Fruit fly (Drosophila melanogaster) whole organism, embryonic: ENCODE results near the gene mRpL13.

ENCODE experiments used
- Atf-2 ChIP-seq: fragments of 200-800 bp; sonication (Bioruptor generic); optimal IDR thresholded peaks from 2 replicates; lab custom pipeline; 2016; ENCODE audit warnings: missing biosample characterization, missing genetic modification characterization
- CG10209 ChIP-seq: fragments of 200-800 bp; sonication (Bioruptor generic); optimal IDR thresholded peaks from 3 replicates; lab custom pipeline; 2017; ENCODE audit warnings: missing biosample characterization, mild to moderate bottlenecking, missing genetic modification characterization, missing genetic modification reagents
- CG10543 ChIP-seq: fragments of 200-800 bp; sonication (Bioruptor generic); optimal IDR thresholded peaks from 3 replicates; lab custom pipeline; 2017; ENCODE audit warnings: missing biosample characterization, mild to moderate bottlenecking, missing genetic modification characterization, moderate library complexity
- CG11085 ChIP-seq: fragments of 200-800 bp; sonication (Bioruptor generic); IDR thresholded peaks from 2 replicates; pipeline ENCODE4 v1.3.6; 2022; ENCODE audit warnings: missing biosample characterization, missing genetic modification characterization
- CG11247 ChIP-seq: fragments of 200-800 bp; sonication (Bioruptor generic); IDR thresholded peaks from 2 replicates; pipeline ENCODE4 v1.3.6; 2022; ENCODE audit warnings: missing biosample characterization, missing genetic modification characterization
- CG13624 ChIP-seq: fragments of 200-800 bp; sonication (Bioruptor generic); optimal IDR thresholded peaks from 2 replicates; lab custom pipeline; 2016; ENCODE audit warnings: missing biosample characterization, missing genetic modification characterization
- CG14441 ChIP-seq: fragments of 200-800 bp; sonication (Bioruptor generic); IDR thresholded peaks from 2 replicates; pipeline ENCODE4 v1.3.6; 2022; ENCODE audit warnings: missing biosample characterization, missing genetic modification characterization
- CG14667 ChIP-seq: fragments of 200-800 bp; sonication (Bioruptor generic); IDR thresholded peaks from 2 replicates; pipeline ENCODE4 v1.3.6; 2022; ENCODE audit warnings: missing biosample characterization, missing genetic modification characterization
- CG15514 ChIP-seq: fragments of 200-800 bp; sonication (Bioruptor generic); optimal IDR thresholded peaks from 3 replicates; lab custom pipeline; 2017; ENCODE audit warnings: missing biosample characterization, missing genetic modification characterization, mild to moderate bottlenecking, moderate library complexity, missing genetic modification reagents
- CG15601 ChIP-seq: fragments of 200-800 bp; sonication (Bioruptor generic); optimal IDR thresholded peaks from 3 replicates; lab custom pipeline; 2019; ENCODE audit warnings: missing biosample characterization, mild to moderate bottlenecking, missing genetic modification characterization, moderate library complexity
- CG17385 ChIP-seq: fragments of 200-800 bp; sonication (Bioruptor generic); optimal IDR thresholded peaks from 3 replicates; lab custom pipeline; 2018; ENCODE audit warnings: missing biosample characterization, mild to moderate bottlenecking, missing genetic modification characterization
- CG18619 ChIP-seq: fragments of 200-800 bp; sonication (Bioruptor generic); optimal IDR thresholded peaks from 3 replicates; lab custom pipeline; 2017; ENCODE audit warnings: missing biosample characterization, mild to moderate bottlenecking, missing genetic modification characterization
- CG2129 ChIP-seq: fragments of 200-800 bp; sonication (Bioruptor generic); IDR thresholded peaks from 2 replicates; pipeline ENCODE4 v1.3.6; 2022; ENCODE audit warnings: missing biosample characterization, missing genetic modification characterization; ENCODE audit not compliant: partially characterized antibody
- CG32772 ChIP-seq: fragments of 200-800 bp; sonication (Bioruptor generic); IDR thresholded peaks from 2 replicates; pipeline ENCODE4 v1.3.6; 2022; ENCODE audit warnings: missing biosample characterization, missing genetic modification characterization
- CG4617 ChIP-seq: fragments of 200-800 bp; sonication (Bioruptor generic); optimal IDR thresholded peaks from 3 replicates; lab custom pipeline; 2016; ENCODE audit warnings: missing biosample characterization, missing genetic modification characterization, borderline replicate concordance
- CG6272 ChIP-seq: fragments of 200-800 bp; sonication (Bioruptor generic); IDR thresholded peaks from 2 replicates; pipeline ENCODE4 v1.3.6; 2022; ENCODE audit warnings: missing biosample characterization, missing genetic modification characterization
- CG7357 ChIP-seq: fragments of 200-800 bp; sonication (Bioruptor generic); IDR thresholded peaks from 3 replicates; pipeline ENCODE4 v1.3.6; 2022; ENCODE audit warnings: missing biosample characterization, missing genetic modification characterization
- CG7786 ChIP-seq: fragments of 200-800 bp; sonication (Bioruptor generic); optimal IDR thresholded peaks from 2 replicates; lab custom pipeline; 2016; ENCODE audit warnings: missing biosample characterization, missing genetic modification characterization
- CG7839 ChIP-seq: fragments of 200-800 bp; sonication (Bioruptor generic); optimal IDR thresholded peaks from 3 replicates; lab custom pipeline; 2018; ENCODE audit warnings: missing biosample characterization, mild to moderate bottlenecking, missing genetic modification characterization, moderate library complexity
- CG8924 ChIP-seq: fragments of 200-800 bp; optimal IDR thresholded peaks from 3 replicates; lab custom pipeline; 2019; ENCODE audit warnings: missing biosample characterization, mild to moderate bottlenecking, missing genetic modification characterization, moderate library complexity
- Chrac-16 ChIP-seq: fragments of 200-800 bp; sonication (Bioruptor generic); optimal IDR thresholded peaks from 3 replicates; lab custom pipeline; 2016; ENCODE audit warnings: missing biosample characterization, missing genetic modification characterization
- D ChIP-seq, 2 experiments: fragments of 200-800 bp in 1 of 2; fragments of >200 bp in 1 of 2; sonication (Bioruptor generic) in 1 of 2; optimal IDR thresholded peaks; 2 replicates in 1 of 2; 3 replicates in 1 of 2; lab custom pipeline; 2017; ENCODE audit warnings: mild to moderate bottlenecking in 1 of 2, missing biosample characterization in 1 of 2, missing genetic modification characterization in 1 of 2, missing genetic modification reagents in 1 of 2
- Dip3 ChIP-seq: fragments of 200-800 bp; sonication (Bioruptor generic); optimal IDR thresholded peaks from 3 replicates; lab custom pipeline; 2016; ENCODE audit warnings: missing biosample characterization, missing genetic modification characterization
- Dp ChIP-seq: fragments of 200-800 bp; sonication (Bioruptor generic); optimal IDR thresholded peaks from 2 replicates; lab custom pipeline; 2018; ENCODE audit warnings: missing biosample characterization, mild to moderate bottlenecking, missing genetic modification characterization, moderate library complexity
- Hmr ChIP-seq: fragments of 200-800 bp; sonication (Bioruptor generic); optimal IDR thresholded peaks from 3 replicates; lab custom pipeline; 2017; ENCODE audit warnings: mild to moderate bottlenecking, missing biosample characterization, missing genetic modification reagents, missing genetic modification characterization
- Myb ChIP-seq: fragments of 200-800 bp; sonication (Bioruptor generic); optimal IDR thresholded peaks from 2 replicates; lab custom pipeline; 2016; ENCODE audit warnings: missing biosample characterization, missing genetic modification characterization
- NK7.1 ChIP-seq: fragments of 200-800 bp; sonication (Bioruptor generic); optimal IDR thresholded peaks from 3 replicates; lab custom pipeline; 2016; ENCODE audit warnings: missing biosample characterization, missing genetic modification characterization
- Nf-YA ChIP-seq: fragments of 200-800 bp; sonication (Bioruptor generic); IDR thresholded peaks from 2 replicates; pipeline ENCODE4 v1.3.6; 2022; ENCODE audit warnings: missing biosample characterization, missing genetic modification characterization
- Optix ChIP-seq: fragments of 200-800 bp; sonication (Bioruptor generic); IDR thresholded peaks from 3 replicates; pipeline ENCODE4 v1.3.6; 2022; ENCODE audit warnings: missing biosample characterization, missing genetic modification characterization
- PHDP ChIP-seq: fragments of 200-800 bp; sonication (Bioruptor generic); optimal IDR thresholded peaks from 3 replicates; lab custom pipeline; 2018; ENCODE audit warnings: missing biosample characterization, mild to moderate bottlenecking, missing genetic modification characterization, moderate library complexity
- TFAM ChIP-seq: fragments of 200-800 bp; sonication (Bioruptor generic); optimal IDR thresholded peaks from 2 replicates; lab custom pipeline; 2017; ENCODE audit warnings: missing biosample characterization, missing genetic modification characterization, inconsistent platforms
- ab ChIP-seq: fragments of 200-800 bp; sonication (Bioruptor generic); optimal IDR thresholded peaks from 2 replicates; lab custom pipeline; 2016; ENCODE audit warnings: missing biosample characterization, missing genetic modification characterization
- al ChIP-seq: fragments of 200-800 bp; sonication (Bioruptor generic); IDR thresholded peaks from 2 replicates; pipeline ENCODE4 v1.3.6; 2022; ENCODE audit warnings: missing biosample characterization, missing genetic modification characterization
- aop ChIP-seq: fragments of 200-800 bp; sonication (Bioruptor generic); IDR thresholded peaks from 2 replicates; pipeline ENCODE4 v1.3.6; 2022; ENCODE audit warnings: missing biosample characterization, missing genetic modification characterization
- ap ChIP-seq: fragments of 200-800 bp; sonication (Bioruptor generic); IDR thresholded peaks from 2 replicates; pipeline ENCODE4 v1.3.6; 2022; ENCODE audit warnings: missing biosample characterization, missing genetic modification characterization
- ash1 ChIP-seq: fragments of 200-800 bp; sonication (Bioruptor generic); optimal IDR thresholded peaks from 2 replicates; lab custom pipeline; 2018; ENCODE audit warnings: missing biosample characterization, mild to moderate bottlenecking, missing genetic modification characterization
- bigmax ChIP-seq: fragments of 200-800 bp; sonication (Bioruptor generic); optimal IDR thresholded peaks from 2 replicates; lab custom pipeline; 2018; ENCODE audit warnings: missing biosample characterization, mild to moderate bottlenecking, missing genetic modification characterization
- crol ChIP-seq: fragments of 200-800 bp; sonication (Bioruptor generic); IDR thresholded peaks from 2 replicates; pipeline ENCODE4 v1.3.6; 2022; ENCODE audit warnings: missing biosample characterization, missing genetic modification characterization
- cwo ChIP-seq: fragments of 200-800 bp; sonication (Bioruptor generic); optimal IDR thresholded peaks from 3 replicates; lab custom pipeline; 2017; ENCODE audit warnings: missing biosample characterization, missing genetic modification characterization, mild to moderate bottlenecking, moderate library complexity, missing genetic modification reagents
- ems ChIP-seq: fragments of 200-800 bp; sonication (Bioruptor generic); optimal IDR thresholded peaks from 3 replicates; lab custom pipeline; 2016; ENCODE audit warnings: missing biosample characterization, missing genetic modification characterization
- gsb ChIP-seq: fragments of 200-800 bp; sonication (Bioruptor generic); IDR thresholded peaks from 2 replicates; pipeline ENCODE4 v1.3.6; 2022; ENCODE audit warnings: missing biosample characterization, missing genetic modification characterization
- ham ChIP-seq: fragments of 200-800 bp; sonication (Bioruptor generic); IDR thresholded peaks from 2 replicates; pipeline ENCODE4 v1.3.6; 2022; ENCODE audit warnings: missing biosample characterization, missing genetic modification characterization
- hb ChIP-seq: fragments of 200-800 bp; sonication (Bioruptor generic); IDR thresholded peaks from 3 replicates; pipeline ENCODE4 v1.3.6; 2022; ENCODE audit warnings: missing biosample characterization, missing genetic modification characterization; ENCODE audit not compliant: partially characterized antibody
- hbn ChIP-seq: fragments of 200-800 bp; sonication (Bioruptor generic); IDR thresholded peaks from 2 replicates; pipeline ENCODE4 v1.3.6; 2022; ENCODE audit warnings: missing biosample characterization, missing genetic modification characterization; ENCODE audit not compliant: partially characterized antibody
- insv ChIP-seq, 2 experiments: fragments of 200-800 bp; sonication (Bioruptor generic); optimal IDR thresholded peaks; 3 replicates each; lab custom pipeline; 2016 to 2018; ENCODE audit warnings: missing biosample characterization in 2 of 2, missing genetic modification characterization in 2 of 2
- knrl ChIP-seq: fragments of 200-800 bp; sonication (Bioruptor generic); IDR thresholded peaks from 3 replicates; pipeline ENCODE4 v1.3.6; 2022; ENCODE audit warnings: missing biosample characterization, missing genetic modification characterization; ENCODE audit not compliant: partially characterized antibody
- lmd ChIP-seq: fragments of 200-800 bp; sonication (Bioruptor generic); IDR thresholded peaks from 2 replicates; pipeline ENCODE4 v1.3.6; 2022; ENCODE audit warnings: missing biosample characterization, missing genetic modification characterization
- mirr ChIP-seq: fragments of 200-800 bp; sonication (Bioruptor generic); optimal IDR thresholded peaks from 3 replicates; lab custom pipeline; 2018; ENCODE audit warnings: missing biosample characterization, mild to moderate bottlenecking, missing genetic modification characterization
- nom ChIP-seq: fragments of 200-800 bp; sonication (Bioruptor generic); optimal IDR thresholded peaks from 2 replicates; lab custom pipeline; 2017; ENCODE audit warnings: missing biosample characterization, missing genetic modification characterization, mild to moderate bottlenecking, moderate library complexity, missing genetic modification reagents
- pho ChIP-seq: fragments of 200-800 bp; sonication (Bioruptor generic); optimal IDR thresholded peaks from 2 replicates; lab custom pipeline; 2016; ENCODE audit warnings: missing biosample characterization, missing genetic modification characterization
- sr ChIP-seq: fragments of 200-800 bp; sonication (Bioruptor generic); IDR thresholded peaks from 3 replicates; pipeline ENCODE4 v1.3.6; 2022; ENCODE audit warnings: missing biosample characterization, missing genetic modification characterization

The mRpL13 gene

dm6 chr2L:18899254-18899653 is 40.2 kb upstream of the mRpL13 start (continued):
- TF ChIP-seq CG2129 (GFP tag; lab: Robert Waterston, UW) (no peak), sr (GFP tag; lab: Robert Waterston, UW) (no peak), CG4617 (GFP tag; lab: Kevin White, UChicago) (no peak), Myb (GFP tag; lab: Kevin White, UChicago) (no peak), lmd (peak; percentile 62), CG18619 (no peak), mirr (no peak), CG7839 (tag; lab: Kevin White, UChicago) (peak; percentile 73), Dip3 (GFP tag; lab: Kevin White, UChicago) (no peak), nom (GFP tag; lab: Kevin White, UChicago) (no peak), CG11247 (no peak), D (optimal IDR thresholded peaks at IDR 0.05; lab: Kevin White, UChicago) (no peak), D (GFP tag; optimal IDR thresholded peaks at IDR 0.05; lab: Kevin White, UChicago) (peak; percentile 78), al (GFP tag; lab: Robert Waterston, UW) (no peak), cwo (GFP tag; lab: Kevin White, UChicago) (no peak), hbn (GFP tag; lab: Robert Waterston, UW) (no peak), knrl (GFP tag; lab: Robert Waterston, UW) (no peak), ham (no peak), CG17385 (GFP tag; lab: Kevin White, UChicago) (peak; percentile 54), aop (GFP tag; lab: Robert Waterston, UW) (no peak), CG11085 (no peak), CG32772 (peak; percentile 63), gsb (no peak), CG8924 (tag; lab: Kevin White, UChicago) (peak; percentile 64), Chrac-16 (peak; percentile 70), ash1 (no peak), insv (GFP tag; optimal IDR thresholded peaks at IDR 0.05; lab: Kevin White, UChicago) (no peak), ems (GFP tag; lab: Kevin White, UChicago) (peak; percentile 28), TFAM (GFP tag; lab: Kevin White, UChicago) (peak; percentile 64), Dp (GFP tag; lab: Kevin White, UChicago) (no peak), Hmr (GFP tag; lab: Kevin White, UChicago) (no peak), crol (GFP tag; lab: Robert Waterston, UW) (no peak), CG7357 (GFP tag; lab: Robert Waterston, UW) (peak; percentile 29; the same call in 1 of the 3 replicates), CG6272 (GFP tag; lab: Robert Waterston, UW) (no peak), Optix (GFP tag; lab: Robert Waterston, UW) (peak; percentile 62; the same call in 2 of the 3 replicates), bigmax (GFP tag; lab: Kevin White, UChicago) (no peak), ab (peak; percentile 32), CG7786 (GFP tag; lab: Kevin White, UChicago) (peak; percentile 42), CG14667 (GFP tag; lab: Robert Waterston, UW) (peak; percentile 47; the same call in 1 of the 2 replicates), CG10543 (GFP tag; lab: Kevin White, UChicago) (peak; percentile 12), CG13624 (GFP tag; lab: Kevin White, UChicago) (no peak), pho (no peak), CG10209 (peak; percentile 46), CG15601 (peak; percentile 80), NK7.1 (no peak), CG14441 (GFP tag; lab: Robert Waterston, UW) (no peak), ap (0 out of 2 replicates have a peak, but pooled peaks have one; percentile 26), CG15514 (GFP tag; lab: Kevin White, UChicago) (no peak), PHDP (peak; percentile 68), Atf-2 (GFP tag; lab: Kevin White, UChicago) (peak; percentile 61), hb (GFP tag; lab: Robert Waterston, UW) (no peak), Nf-YA (GFP tag; lab: Robert Waterston, UW) (no peak)
